Fruit fly (Drosophila melanogaster) whole organism, prepupa: ENCODE results near the gene CG11714.

Source experiments
- CG15336 ChIP-seq: fragments of 200-800 bp; sonication (Bioruptor generic); IDR thresholded peaks from 2 replicates; pipeline ENCODE4 v1.3.6; 2022; ENCODE audit warnings: missing biosample characterization, missing genetic modification characterization
- CG31627 ChIP-seq: fragments of 200-800 bp; sonication (Bioruptor generic); optimal IDR thresholded peaks from 3 replicates; lab custom pipeline; 2016; ENCODE audit warnings: missing biosample characterization, missing genetic modification characterization
- CG4318 ChIP-seq: fragments of 200-800 bp; sonication (Bioruptor generic); optimal IDR thresholded peaks from 3 replicates; lab custom pipeline; 2017; ENCODE audit warnings: missing biosample characterization, mild to moderate bottlenecking, missing genetic modification characterization
- CG6792 ChIP-seq: fragments of 200-800 bp; sonication (Bioruptor generic); optimal IDR thresholded peaks from 3 replicates; lab custom pipeline; 2016; ENCODE audit warnings: missing biosample characterization, missing genetic modification characterization
- Eip75B ChIP-seq: fragments of 200-800 bp; sonication (Bioruptor generic); optimal IDR thresholded peaks from 3 replicates; lab custom pipeline; 2016; ENCODE audit warnings: missing biosample characterization, missing genetic modification characterization
- Eip78C ChIP-seq: fragments of 200-800 bp; sonication (Bioruptor generic); peaks from one replicate; lab custom pipeline; 2016; ENCODE audit warnings: missing biosample characterization, missing genetic modification characterization
- OdsH ChIP-seq: fragments of 200-800 bp; sonication (Bioruptor generic); optimal IDR thresholded peaks from 3 replicates; lab custom pipeline; 2016; ENCODE audit warnings: missing biosample characterization, missing genetic modification characterization
- cyc ChIP-seq: fragments of 200-800 bp; sonication (Bioruptor generic); optimal IDR thresholded peaks from 3 replicates; lab custom pipeline; 2016; ENCODE audit warnings: missing biosample characterization, missing genetic modification characterization
- fkh ChIP-seq: fragments of 200-800 bp; sonication (Bioruptor generic); optimal IDR thresholded peaks from 3 replicates; lab custom pipeline; 2017; ENCODE audit warnings: missing biosample characterization, mild to moderate bottlenecking, missing genetic modification characterization, moderate library complexity
- salr ChIP-seq, 2 experiments: fragments of 200-800 bp; sonication (Bioruptor generic); optimal IDR thresholded peaks; 3 replicates each; lab custom pipeline; 2016 to 2018; ENCODE audit warnings: missing biosample characterization in 2 of 2, missing genetic modification characterization in 2 of 2, mild to moderate bottlenecking in 1 of 2
- spab ChIP-seq: fragments of 200-800 bp; sonication (Bioruptor generic); optimal IDR thresholded peaks from 2 replicates; lab custom pipeline; 2017; ENCODE audit warnings: missing biosample characterization, mild to moderate bottlenecking, missing genetic modification characterization, missing genetic modification reagents
- svp ChIP-seq: fragments of 200-800 bp; sonication (Bioruptor generic); peaks from one replicate; lab custom pipeline; 2016; ENCODE audit warnings: missing biosample characterization, missing genetic modification characterization

DNA sequence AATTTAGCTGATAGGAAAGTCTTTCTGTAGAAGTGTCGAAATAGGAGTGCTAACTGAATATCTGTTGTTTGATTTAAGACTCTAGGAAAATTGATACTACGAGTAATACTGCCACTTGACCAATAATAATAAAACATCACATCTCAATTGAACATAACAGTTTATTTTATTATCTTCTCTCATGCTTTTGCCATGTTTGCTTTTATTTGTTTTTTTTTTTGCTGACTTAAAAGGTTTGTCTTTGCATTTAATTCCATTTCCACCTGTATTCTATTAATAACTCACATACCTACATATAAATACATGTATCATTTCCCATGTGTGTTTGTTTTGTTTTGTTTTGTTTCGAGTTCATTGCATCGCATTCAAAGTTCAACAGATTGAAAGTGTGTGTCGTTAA, at the start of gene CG11714, which contains the start of gene Fuca:
- TF ChIP-seq CG4318 (GFP tag; lab: Kevin White, UChicago), result no peak
- TF ChIP-seq Eip78C (GFP tag; lab: Kevin White, UChicago), result no peak
- no peak for TF ChIP-seq salr (GFP tag; optimal IDR thresholded peaks at IDR 0.05; lab: Kevin White, UChicago)
- TF ChIP-seq svp, result no peak
- TF ChIP-seq CG15336 (GFP tag; lab: Robert Waterston, UW), result no peak
- no peak for TF ChIP-seq Eip75B (GFP tag; lab: Kevin White, UChicago)
- no peak for TF ChIP-seq spab
- no peak for TF ChIP-seq CG31627
- TF ChIP-seq OdsH (GFP tag; lab: Kevin White, UChicago), result no peak
- TF ChIP-seq CG6792 (GFP tag; lab: Kevin White, UChicago), result no peak
- TF ChIP-seq cyc (GFP tag; lab: Kevin White, UChicago), result no peak
- TF ChIP-seq fkh (GFP tag; lab: Kevin White, UChicago), result no peak
